Worm (Caenorhabditis elegans): ENCODE data around the gene Y49A3A.3.

ce11 chrV:14317204-14317603 lies 37.0 kb upstream of the Y49A3A.3 start:
- TF ChIP-seq ceh-27 (GFP tag; optimal IDR thresholded peaks at IDR 0.05) (no peak), ceh-100 (GFP tag; IDR thresholded peaks at IDR 0.05) (no peak), F33H1.4 (GFP tag; IDR thresholded peaks at IDR 0.05) (no peak), snpc-4 (GFP tag; optimal IDR thresholded peaks at IDR 0.05) (no peak), snpc-4 (tag; optimal IDR thresholded peaks at IDR 0.05) (no peak), madf-6 (GFP tag; IDR thresholded peaks at IDR 0.05) (no peak), hmg-1.2 (GFP tag; IDR thresholded peaks at IDR 0.05) (no peak)

All from whole organism, young adult.